Fruit fly (Drosophila melanogaster) Kc167 (cell line): ENCODE results near the gene CG2540.

ENCODE experiments used
- Myc ChIP-seq: fragments of >200 bp; optimal IDR thresholded peaks from 2 replicates; lab custom pipeline; 2017; ENCODE audit warnings: missing external identifiers
- Sin3A ChIP-seq: fragments of >200 bp; optimal IDR thresholded peaks from 2 replicates; lab custom pipeline; 2018; ENCODE audit warnings: missing external identifiers
- psq ChIP-seq: fragments of >200 bp; optimal IDR thresholded peaks from 2 replicates; lab custom pipeline; 2017; ENCODE audit warnings: missing external identifiers
- ttk ChIP-seq: sonication (Bioruptor generic); optimal IDR thresholded peaks from 2 replicates; lab custom pipeline; 2017; ENCODE audit warnings: missing external identifiers

DNA sequence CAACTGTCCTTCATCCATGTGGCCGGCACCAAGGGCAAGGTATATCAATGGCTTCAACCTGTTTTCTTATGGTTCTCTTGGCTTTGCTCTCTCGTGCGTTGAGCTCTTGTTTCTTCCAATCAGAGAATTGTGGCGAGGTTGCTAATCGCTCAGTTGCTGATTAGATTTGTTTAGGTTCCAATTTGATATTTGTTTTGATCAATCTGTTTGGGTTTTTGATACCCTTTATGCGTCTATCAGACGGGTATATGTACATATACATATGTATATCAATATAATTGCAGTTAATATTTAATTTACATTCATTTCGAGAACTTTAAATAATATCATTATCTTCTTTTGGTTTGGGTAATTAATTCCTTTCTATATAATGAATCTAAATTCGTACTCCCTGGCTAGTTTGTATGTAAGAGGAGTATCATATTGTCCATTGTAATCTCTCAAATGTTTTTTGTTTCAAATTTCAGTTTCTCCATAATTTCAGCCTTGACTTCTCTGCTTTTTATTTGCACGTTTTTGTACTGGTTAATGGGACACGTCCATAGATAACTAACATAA is 16.4 kb upstream of the CG2540 start:
- TF ChIP-seq Sin3A (no peak), ttk (no peak), Myc (no peak), psq (no peak)
